Worm (Caenorhabditis elegans) whole organism, mixed stage, embryonic: ENCODE results near the gene zfp-3.

ENCODE experiments used
- blmp-1 ChIP-seq: fragments of 150-350 bp; optimal IDR thresholded peaks from 2 replicates; lab custom pipeline; 2014; ENCODE audit warnings: missing biosample characterization, missing genetic modification characterization
- elt-1 ChIP-seq: sonication (generic microtip); optimal IDR thresholded peaks from 2 replicates; lab custom pipeline; 2017; ENCODE audit warnings: missing genetic modification characterization, mild to moderate bottlenecking, missing compliant biosample characterization, antibody characterized with exemption, moderate library complexity, borderline replicate concordance; ENCODE audit not compliant: insufficient read depth
- lsy-2 ChIP-seq: fragments of 150-350 bp; optimal IDR thresholded peaks from 2 replicates; lab custom pipeline; 2014; ENCODE audit warnings: missing biosample characterization, missing genetic modification characterization
- nhr-12 ChIP-seq: fragments of 150-350 bp; optimal IDR thresholded peaks from 2 replicates; lab custom pipeline; 2014; ENCODE audit warnings: missing biosample characterization, missing genetic modification characterization
- nhr-237 ChIP-seq: fragments of 150-350 bp; optimal IDR thresholded peaks from 2 replicates; lab custom pipeline; 2014; ENCODE audit warnings: missing biosample characterization, missing genetic modification characterization
- pha-4 ChIP-seq: fragments of 150-350 bp; optimal IDR thresholded peaks from 2 replicates; lab custom pipeline; 2018; ENCODE audit warnings: missing biosample characterization, missing genetic modification reagents, missing genetic modification characterization
- snpc-4 ChIP-seq: fragments of 150-350 bp; optimal IDR thresholded peaks from 2 replicates; lab custom pipeline; 2014; ENCODE audit warnings: missing biosample characterization, missing genetic modification characterization
- ztf-11 ChIP-seq: fragments of 150-350 bp; optimal IDR thresholded peaks from 2 replicates; lab custom pipeline; 2014; ENCODE audit warnings: missing biosample characterization, missing genetic modification characterization

DNA sequence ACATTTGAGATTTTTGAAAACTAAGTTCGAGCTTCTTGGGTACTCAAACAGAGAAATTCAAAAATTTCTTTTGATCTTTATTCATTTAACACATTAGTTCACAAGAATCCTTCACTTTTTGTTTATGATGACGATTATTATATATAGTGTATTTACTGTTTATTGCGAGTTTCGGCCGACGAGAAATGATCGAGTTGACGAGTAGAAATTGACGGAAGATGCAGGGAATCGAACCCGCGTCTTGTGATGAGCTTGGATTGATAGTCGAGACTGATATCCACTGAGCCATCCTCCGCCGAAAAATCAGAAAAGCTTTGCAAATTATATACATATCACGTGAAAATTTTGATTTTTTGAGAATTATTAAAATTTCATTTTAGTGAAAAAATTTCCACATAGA, 27.4 kb upstream of the zfp-3 start:
- TF ChIP-seq nhr-237 (tag; lab: Kevin White, UChicago) = no peak
- no peak for TF ChIP-seq blmp-1 (tag; lab: Kevin White, UChicago)
- TF ChIP-seq nhr-12 (tag; lab: Kevin White, UChicago) = no peak
- TF ChIP-seq lsy-2 (tag; lab: Kevin White, UChicago) = no peak
- TF ChIP-seq ztf-11 (tag; lab: Kevin White, UChicago) = no peak
- TF ChIP-seq snpc-4 (tag; lab: Kevin White, UChicago) = no peak
- TF ChIP-seq pha-4 = no peak
- TF ChIP-seq elt-1 (tag; lab: Kevin White, UChicago) = no peak
